Worm (Caenorhabditis elegans): ENCODE measurements around the gene fbxa-6.

Gene fbxa-6

ce11 chrIII:17558-17957 lies 14.7 kb upstream of the fbxa-6 start:
- TF ChIP-seq lin-1 (GFP tag; IDR thresholded peaks at IDR 0.05) (0 out of 2 replicates have a peak, but pooled peaks have one; percentile 15), aly-2 (tag; optimal IDR thresholded peaks at IDR 0.05) (no peak), unc-62 (GFP tag; optimal IDR thresholded peaks at IDR 0.05 in 1 of 2) (peak in 1 of 2 experiments; percentile 68), unc-62 (tag; optimal IDR thresholded peaks at IDR 0.05) (no peak)

ce11 chrIII:16797-17196 lies 13.9 kb upstream of the fbxa-6 start:
- TF ChIP-seq aly-2 (tag; optimal IDR thresholded peaks at IDR 0.05) (no peak), sdz-12 (GFP tag; optimal IDR thresholded peaks at IDR 0.05) (no peak), gei-8 (GFP tag; optimal IDR thresholded peaks at IDR 0.05) (no peak), dmd-8 (GFP tag; IDR thresholded peaks at IDR 0.05) (no peak), ceh-28 (tag; optimal IDR thresholded peaks at IDR 0.05) (peak; percentile 92)

- peak; percentile 35 for TF ChIP-seq mxl-3 (GFP tag; optimal IDR thresholded peaks at IDR 0.05)
- TF ChIP-seq F10B5.3 (tag; optimal IDR thresholded peaks at IDR 0.05), result no peak
- TF ChIP-seq unc-62 (GFP tag; optimal IDR thresholded peaks at IDR 0.05 in 1 of 2), result peak in 1 of 2 experiments; percentile 47
- no peak for TF ChIP-seq unc-62 (tag; optimal IDR thresholded peaks at IDR 0.05)
- TF ChIP-seq nhr-102 (tag; optimal IDR thresholded peaks at IDR 0.05), result no peak
- TF ChIP-seq ZK546.5 (tag; optimal IDR thresholded peaks at IDR 0.05), result no peak
- TF ChIP-seq mes-2 (tag; optimal IDR thresholded peaks at IDR 0.05; ENCODE audit: poor library complexity, severe bottlenecking), result peak; percentile 47
- TF ChIP-seq F26F4.8 (GFP tag; conservative IDR thresholded peaks at IDR 0.05), result no peak
- no peak for TF ChIP-seq F44E2.7 (GFP tag; IDR thresholded peaks at IDR 0.05)
- no peak for TF ChIP-seq attf-4 (tag; optimal IDR thresholded peaks at IDR 0.05)
- peak; percentile 60 for TF ChIP-seq hlh-11 (tag; optimal IDR thresholded peaks at IDR 0.05)
- TF ChIP-seq dve-1 (tag; optimal IDR thresholded peaks at IDR 0.05; ENCODE audit: insufficient read depth), result peak; percentile 75
- no peak for TF ChIP-seq hif-1 (tag; optimal IDR thresholded peaks at IDR 0.05)
- no peak for TF ChIP-seq nhr-76 (tag; optimal IDR thresholded peaks at IDR 0.05)
- peak; percentile 14 for TF ChIP-seq mep-1 (tag; optimal IDR thresholded peaks at IDR 0.05)
- TF ChIP-seq ztf-11 (tag; optimal IDR thresholded peaks at IDR 0.05), result no peak
- no peak for TF ChIP-seq T20F7.1 (GFP tag; optimal IDR thresholded peaks at IDR 0.05)
- TF ChIP-seq mdl-1 (tag; optimal IDR thresholded peaks at IDR 0.05), result peak in 1 of 2 experiments; percentile 45
- TF ChIP-seq pqm-1 (tag; optimal IDR thresholded peaks at IDR 0.05), result peak; percentile 78
- no peak for TF ChIP-seq cey-2 (tag; optimal IDR thresholded peaks at IDR 0.05; ENCODE audit: borderline replicate concordance, insufficient read depth)
- peak; percentile 48 for TF ChIP-seq nhr-77 (tag; optimal IDR thresholded peaks at IDR 0.05)
- peak; percentile 58; the same call in 1 of the 2 replicates for TF ChIP-seq php-3 (GFP tag; IDR thresholded peaks at IDR 0.05)
- TF ChIP-seq arid-1 (GFP tag; conservative IDR thresholded peaks at IDR 0.05), result no peak
- TF ChIP-seq rbr-2 (tag; optimal IDR thresholded peaks at IDR 0.05), result no peak
- TF ChIP-seq zip-2 (tag; optimal IDR thresholded peaks at IDR 0.05), result peak; percentile 0
- no peak for TF ChIP-seq spr-3 (GFP tag; optimal IDR thresholded peaks at IDR 0.05)
- no peak for TF ChIP-seq hmg-1.1 (GFP tag; IDR thresholded peaks at IDR 0.05)
- TF ChIP-seq hlh-30 (tag; optimal IDR thresholded peaks at IDR 0.05; ENCODE audit: insufficient read depth), result peak; percentile 75
- TF ChIP-seq spr-1 (tag; optimal IDR thresholded peaks at IDR 0.05), result no peak
- TF ChIP-seq lsy-2 (tag; optimal IDR thresholded peaks at IDR 0.05), result peak in 1 of 2 experiments; percentile 15
- TF ChIP-seq nhr-25 (tag; optimal IDR thresholded peaks at IDR 0.05; ENCODE audit: borderline replicate concordance, insufficient read depth), result no peak
- no peak for TF ChIP-seq jun-1 (tag; optimal IDR thresholded peaks at IDR 0.05)
- no peak for TF ChIP-seq daf-12 (tag; optimal IDR thresholded peaks at IDR 0.05)
- peak; percentile 95 for TF ChIP-seq nhr-28 (tag; optimal IDR thresholded peaks at IDR 0.05)
- no peak for TF ChIP-seq lin-39 (tag; optimal IDR thresholded peaks at IDR 0.05)
- no peak for TF ChIP-seq zag-1 (tag; optimal IDR thresholded peaks at IDR 0.05)
- TF ChIP-seq lin-38 (GFP tag; IDR thresholded peaks at IDR 0.05), result no peak
- TF ChIP-seq daf-16 (GFP tag; optimal IDR thresholded peaks at IDR 0.05), result no peak
- peak; percentile 79 for TF ChIP-seq daf-16 (tag; optimal IDR thresholded peaks at IDR 0.05)
- no peak for TF ChIP-seq aly-2 (tag; optimal IDR thresholded peaks at IDR 0.05)
- TF ChIP-seq set-16 (GFP tag; IDR thresholded peaks at IDR 0.05), result no peak
These were observed 12.4 kb upstream of the fbxa-6 start, which contains the start of gene H10E21.1 for ce11 chrIII:15224-15822. H10E21.1 (plus strand) TSS chrIII:15772.
